Worm (Caenorhabditis elegans): ENCODE data around the gene sor-3.

- TF ChIP-seq sox-4 (tag; optimal IDR thresholded peaks at IDR 0.05): no peak
- no peak for TF ChIP-seq nhr-237 (tag; optimal IDR thresholded peaks at IDR 0.05)
- TF ChIP-seq ztf-4 (tag; optimal IDR thresholded peaks at IDR 0.05): no peak
- no peak for TF ChIP-seq zag-1 (tag; optimal IDR thresholded peaks at IDR 0.05)
- TF ChIP-seq nhr-77 (tag; optimal IDR thresholded peaks at IDR 0.05): no peak
- TF ChIP-seq elt-2 (tag; optimal IDR thresholded peaks at IDR 0.05): no peak
Measured at ce11 chrX:343822-344221, 9.6 kb upstream of the sor-3 start.
